Fruit fly (Drosophila melanogaster): ENCODE data around the gene CG33189.

Gene CG33189

dm6 chr3R:8744198-8744597, 36.4 kb downstream of the CG33189 start (continued):
- TF ChIP-seq corto (GFP tag; optimal IDR thresholded peaks at IDR 0.05) (no peak), Nf-YA (GFP tag; IDR thresholded peaks at IDR 0.05) (no peak), NK7.1 (GFP tag; optimal IDR thresholded peaks at IDR 0.05) (no peak), trh (GFP tag; optimal IDR thresholded peaks at IDR 0.05) (no peak), bab2 (GFP tag; optimal IDR thresholded peaks at IDR 0.05) (no peak), abd-A (tag; optimal IDR thresholded peaks at IDR 0.05) (no peak), CG10366 (GFP tag; IDR thresholded peaks at IDR 0.05) (peak; percentile 45), CG17912 (GFP tag; optimal IDR thresholded peaks at IDR 0.05) (no peak), CG1647 (GFP tag; optimal IDR thresholded peaks at IDR 0.05) (no peak), CG18764 (GFP tag; optimal IDR thresholded peaks at IDR 0.05) (peak; percentile 7), CG32532 (GFP tag; IDR thresholded peaks at IDR 0.05) (peak; percentile 62; the same call in 1 of the 2 replicates), CG12769 (tag; optimal IDR thresholded peaks at IDR 0.05) (peak; percentile 32), tup (GFP tag; optimal IDR thresholded peaks at IDR 0.05) (peak; percentile 16), gem (tag; optimal IDR thresholded peaks at IDR 0.05) (peak; percentile 70), ro (GFP tag; IDR thresholded peaks at IDR 0.05) (0 out of 2 replicates have a peak, but pooled peaks have one; percentile 15), Dll (GFP tag; IDR thresholded peaks at IDR 0.05; ENCODE audit: partially characterized antibody) (no peak), dysf (GFP tag; IDR thresholded peaks at IDR 0.05) (peak; percentile 74), CG17328 (GFP tag; IDR thresholded peaks at IDR 0.05) (0 out of 2 replicates have a peak, but pooled peaks have one; percentile 15), Stat92E (GFP tag; optimal IDR thresholded peaks at IDR 0.05) (no peak), CG2712 (tag; optimal IDR thresholded peaks at IDR 0.05) (peak; percentile 59), BtbVII (GFP tag; optimal IDR thresholded peaks at IDR 0.05) (peak; percentile 51), CG4404 (GFP tag; IDR thresholded peaks at IDR 0.05) (0 out of 2 replicates have a peak, but pooled peaks have one; percentile 15), Vsx1 (GFP tag; optimal IDR thresholded peaks at IDR 0.05) (peak; percentile 40), Dbx (GFP tag; IDR thresholded peaks at IDR 0.05) (no peak), ab (GFP tag; optimal IDR thresholded peaks at IDR 0.05) (no peak), sim (GFP tag; IDR thresholded peaks at IDR 0.05) (no peak), CG33557 (GFP tag; optimal IDR thresholded peaks at IDR 0.05) (no peak), CG7372 (GFP tag; IDR thresholded peaks at IDR 0.05) (0 out of 2 replicates have a peak, but pooled peaks have one; percentile 33), nau (GFP tag; optimal IDR thresholded peaks at IDR 0.05) (no peak), bbx (GFP tag; IDR thresholded peaks at IDR 0.05; ENCODE audit: partially characterized antibody) (no peak), Abd-B (GFP tag; optimal IDR thresholded peaks at IDR 0.05) (peak; percentile 8), lmd (GFP tag; IDR thresholded peaks at IDR 0.05) (peak; percentile 47; the same call in 1 of the 2 replicates), CG16779 (GFP tag; IDR thresholded peaks at IDR 0.05) (no peak), gsb (GFP tag; IDR thresholded peaks at IDR 0.05) (0 out of 2 replicates have a peak, but pooled peaks have one; percentile 10), br (optimal IDR thresholded peaks at IDR 0.05) (no peak), Awh (GFP tag; IDR thresholded peaks at IDR 0.05) (0 out of 2 replicates have a peak, but pooled peaks have one; percentile 62), CG3065 (GFP tag; optimal IDR thresholded peaks at IDR 0.05) (no peak), HLHmδ (GFP tag; optimal IDR thresholded peaks at IDR 0.05) (no peak), MTF-1 (GFP tag; optimal IDR thresholded peaks at IDR 0.05; ENCODE audit: borderline replicate concordance) (no peak), Max (GFP tag; optimal IDR thresholded peaks at IDR 0.05) (peak; percentile 14), CG4617 (GFP tag; optimal IDR thresholded peaks at IDR 0.05; ENCODE audit: borderline replicate concordance) (no peak), CG8290 (GFP tag; optimal IDR thresholded peaks at IDR 0.05) (no peak), CG8290 (tag; optimal IDR thresholded peaks at IDR 0.05) (peak in 1 of 2 experiments; percentile 23), Hr3 (GFP tag; optimal IDR thresholded peaks at IDR 0.05) (peak; percentile 27), pnt (GFP tag; optimal IDR thresholded peaks at IDR 0.05) (peak; percentile 61), CG9727 (GFP tag; optimal IDR thresholded peaks at IDR 0.05) (no peak), B-H1 (GFP tag; IDR thresholded peaks at IDR 0.05) (peak; percentile 11; the same call in 1 of the 3 replicates), CG15011 (GFP tag; optimal IDR thresholded peaks at IDR 0.05) (no peak), Rfx (GFP tag; IDR thresholded peaks at IDR 0.05) (peak; percentile 62; the same call in 1 of the 2 replicates), pho (GFP tag; optimal IDR thresholded peaks at IDR 0.05) (no peak), CG15514 (GFP tag; optimal IDR thresholded peaks at IDR 0.05) (no peak)

Measured in whole organism, embryonic.